Worm (Caenorhabditis elegans) whole organism, L2 larva: ENCODE data around the gene clec-175.

Experiments used
- Y55F3AM.14 ChIP-seq: fragments of 200-800 bp; sonication (Bioruptor generic); optimal IDR thresholded peaks from 2 replicates; lab custom pipeline; 2018; ENCODE audit warnings: mild to moderate bottlenecking, missing genetic modification characterization, missing compliant biosample characterization
- ZK546.5 ChIP-seq: sonication (generic microtip); optimal IDR thresholded peaks from 2 replicates; lab custom pipeline; 2017; ENCODE audit warnings: missing biosample characterization, missing genetic modification characterization
- alr-1 ChIP-seq: fragments of 150-350 bp; optimal IDR thresholded peaks from 2 replicates; lab custom pipeline; 2014; ENCODE audit warnings: missing biosample characterization, missing genetic modification characterization
- ama-1 ChIP-seq: fragments of 150-350 bp; optimal IDR thresholded peaks from 2 replicates; lab custom pipeline; 2018; ENCODE audit warnings: inconsistent platforms
- crh-2 ChIP-seq: sonication (generic microtip); optimal IDR thresholded peaks from 2 replicates; lab custom pipeline; 2017; ENCODE audit warnings: missing biosample characterization, missing genetic modification characterization
- egl-27 ChIP-seq: sonication (generic microtip); optimal IDR thresholded peaks from 3 replicates; lab custom pipeline; 2017; ENCODE audit warnings: missing biosample characterization, missing genetic modification reagents, missing genetic modification characterization
- fos-1 ChIP-seq: fragments of 150-350 bp; optimal IDR thresholded peaks from 2 replicates; lab custom pipeline; 2014; ENCODE audit warnings: missing biosample characterization, missing genetic modification characterization
- nhr-11 ChIP-seq: fragments of 150-350 bp; optimal IDR thresholded peaks from 2 replicates; lab custom pipeline; 2014; ENCODE audit warnings: missing biosample characterization, missing genetic modification characterization
- nhr-129 ChIP-seq: fragments of 150-350 bp; optimal IDR thresholded peaks from 2 replicates; lab custom pipeline; 2014; ENCODE audit warnings: missing biosample characterization, missing genetic modification characterization
- sma-3 ChIP-seq: sonication (generic microtip); optimal IDR thresholded peaks from 2 replicates; lab custom pipeline; 2016; ENCODE audit warnings: missing genetic modification reagents, missing genetic modification characterization, missing compliant biosample characterization
- sma-9 ChIP-seq, 2 experiments: fragments of 150-350 bp in 1 of 2; sonication (generic microtip) in 1 of 2; optimal IDR thresholded peaks; 2 replicates each; lab custom pipeline; 2014 to 2016; ENCODE audit warnings: missing genetic modification characterization in 2 of 2, mild to moderate bottlenecking in 1 of 2, missing biosample characterization in 1 of 2, missing compliant biosample characterization in 1 of 2, missing genetic modification reagents in 1 of 2, moderate library complexity in 1 of 2
- snpc-4 ChIP-seq: fragments of 150-350 bp; optimal IDR thresholded peaks from 2 replicates; lab custom pipeline; 2014; ENCODE audit warnings: missing biosample characterization, missing genetic modification characterization
- ztf-1 ChIP-seq: fragments of 200-800 bp; sonication (Bioruptor generic); conservative IDR thresholded peaks from 2 replicates; pipeline ENCODE4 v1.3.6; 2022; ENCODE audit warnings: missing genetic modification characterization, missing compliant biosample characterization

The clec-175 gene

DNA sequence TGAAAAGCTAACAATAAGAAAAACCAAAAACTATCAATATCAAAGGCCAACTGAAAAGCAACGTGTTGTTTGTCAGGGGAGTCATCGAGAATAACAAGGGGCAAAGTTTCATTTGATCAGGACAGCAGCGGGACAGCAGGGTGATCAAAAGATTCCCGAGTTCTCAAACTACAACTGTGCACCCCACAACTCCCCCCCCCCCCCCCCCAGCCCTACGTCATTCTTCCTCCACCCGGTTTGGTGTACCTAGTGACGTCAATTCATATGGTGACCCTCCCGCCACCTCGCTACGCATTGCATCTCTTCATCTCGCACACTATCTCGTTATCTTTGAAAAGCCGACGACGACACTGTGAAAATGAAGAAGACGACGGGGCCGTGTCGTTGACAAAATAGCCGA is 51.6 kb downstream of the clec-175 start:
- TF ChIP-seq Y55F3AM.14 (GFP tag; lab: Kevin White, UChicago), result no peak
- peak; percentile 12 for TF ChIP-seq nhr-129
- TF ChIP-seq snpc-4 (tag; lab: Kevin White, UChicago), result no peak
- TF ChIP-seq sma-9 (GFP tag; optimal IDR thresholded peaks at IDR 0.05; lab: Kevin White, UChicago), result no peak
- TF ChIP-seq sma-9 (tag; optimal IDR thresholded peaks at IDR 0.05; lab: Kevin White, UChicago), result no peak
- 0 out of 2 replicates have a peak, but pooled peaks have one; percentile 34 for TF ChIP-seq ztf-1 (GFP tag; lab: Robert Waterston, UW)

DNA sequence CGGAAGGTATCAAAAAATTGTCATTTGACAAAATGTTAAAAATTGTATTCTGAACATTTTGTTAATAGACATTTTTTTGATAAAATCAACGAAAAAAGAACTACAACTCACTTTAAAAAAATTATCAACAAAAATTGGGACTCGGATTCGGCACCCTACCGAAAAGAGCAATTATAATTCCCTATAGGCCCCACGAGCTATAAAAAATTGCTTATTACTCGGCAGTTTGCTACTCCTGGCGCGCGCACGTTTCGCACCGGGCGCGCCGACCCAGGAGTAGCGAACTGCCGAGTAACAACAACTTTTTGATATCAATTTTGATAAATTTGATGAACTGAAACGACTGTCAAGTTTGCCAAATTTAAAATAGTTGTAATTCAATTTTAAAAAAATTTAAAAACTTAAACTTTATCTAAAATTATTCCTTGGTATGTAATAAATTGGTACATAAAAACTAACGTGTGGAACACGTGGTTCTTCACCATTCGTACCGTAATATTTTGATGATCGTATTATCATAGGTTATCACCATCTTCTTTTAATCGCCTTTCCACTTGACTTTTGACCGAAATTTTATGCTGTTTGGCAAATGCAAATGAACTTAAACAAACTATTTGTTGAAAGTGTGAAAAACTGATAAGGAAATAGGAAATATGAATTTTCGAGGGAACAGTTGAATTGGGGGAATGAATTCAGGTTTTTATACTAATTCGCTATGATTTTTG is 53.4 kb downstream of the clec-175 start:
- TF ChIP-seq crh-2 (peak; percentile 35), nhr-11 (tag; lab: Kevin White, UChicago) (no peak), sma-3 (GFP tag; lab: Kevin White, UChicago) (no peak), alr-1 (no peak), fos-1 (tag; lab: Kevin White, UChicago) (peak; percentile 8), snpc-4 (tag; lab: Kevin White, UChicago) (no peak), ZK546.5 (tag; lab: Kevin White, UChicago) (no peak), egl-27 (tag; lab: Kevin White, UChicago) (no peak), sma-9 (GFP tag; optimal IDR thresholded peaks at IDR 0.05; lab: Kevin White, UChicago) (peak; percentile 56), sma-9 (tag; optimal IDR thresholded peaks at IDR 0.05; lab: Kevin White, UChicago) (no peak), ama-1 (lab: Kevin White, UChicago) (no peak)
- TF ChIP-seq, all 48 proteins: peak for 3
